Fruit fly (Drosophila melanogaster) whole organism, embryonic: ENCODE results near the gene CG33702.

Experiments used
- Awh ChIP-seq: fragments of 200-800 bp; sonication (Bioruptor generic); IDR thresholded peaks from 2 replicates; pipeline ENCODE4, ENCODE4 v1.3.6; 2022; ENCODE audit warnings: missing biosample characterization, missing genetic modification characterization
- CG10431 ChIP-seq: fragments of 200-800 bp; sonication (Bioruptor generic); optimal IDR thresholded peaks from 3 replicates; lab custom pipeline; 2018; ENCODE audit warnings: missing biosample characterization, mild to moderate bottlenecking, missing genetic modification characterization
- CG10543 ChIP-seq: fragments of 200-800 bp; sonication (Bioruptor generic); optimal IDR thresholded peaks from 3 replicates; lab custom pipeline; 2017; ENCODE audit warnings: missing biosample characterization, mild to moderate bottlenecking, missing genetic modification characterization, moderate library complexity
- CG10654 ChIP-seq: fragments of 200-800 bp; sonication (Bioruptor generic); optimal IDR thresholded peaks from 2 replicates; lab custom pipeline; 2016; ENCODE audit warnings: missing biosample characterization, missing genetic modification characterization
- CG11504 ChIP-seq: fragments of 200-800 bp; sonication (Bioruptor generic); optimal IDR thresholded peaks from 3 replicates; lab custom pipeline; 2019; ENCODE audit warnings: missing biosample characterization, mild to moderate bottlenecking, missing genetic modification characterization, moderate library complexity
- CG13424 ChIP-seq: fragments of 200-800 bp; sonication (Bioruptor generic); optimal IDR thresholded peaks from 2 replicates; lab custom pipeline; 2019; ENCODE audit warnings: missing biosample characterization, mild to moderate bottlenecking, missing genetic modification characterization, moderate library complexity
- CG15269 ChIP-seq: fragments of 200-800 bp; sonication (Bioruptor generic); optimal IDR thresholded peaks from 2 replicates; lab custom pipeline; 2018; ENCODE audit warnings: missing biosample characterization, mild to moderate bottlenecking, missing genetic modification characterization, moderate library complexity
- CG15696 ChIP-seq: fragments of 200-800 bp; sonication (Bioruptor generic); optimal IDR thresholded peaks from 2 replicates; lab custom pipeline; 2019; ENCODE audit warnings: missing biosample characterization, mild to moderate bottlenecking, missing genetic modification characterization, moderate library complexity
- CG17385 ChIP-seq: fragments of 200-800 bp; sonication (Bioruptor generic); optimal IDR thresholded peaks from 3 replicates; lab custom pipeline; 2018; ENCODE audit warnings: missing biosample characterization, mild to moderate bottlenecking, missing genetic modification characterization
- CG31441 ChIP-seq: fragments of 200-800 bp; sonication (Bioruptor generic); IDR thresholded peaks from 2 replicates; pipeline ENCODE4 v1.3.6; 2022; ENCODE audit warnings: missing biosample characterization, missing genetic modification characterization
- CG33213 ChIP-seq: fragments of 200-800 bp; sonication (Bioruptor generic); optimal IDR thresholded peaks from 3 replicates; lab custom pipeline; 2016; ENCODE audit warnings: missing biosample characterization, missing genetic modification characterization
- CG3407 ChIP-seq: fragments of 200-800 bp; sonication (Bioruptor generic); optimal IDR thresholded peaks from 2 replicates; lab custom pipeline; 2018; ENCODE audit warnings: missing biosample characterization, mild to moderate bottlenecking, missing genetic modification characterization
- CG6683 ChIP-seq: fragments of 200-800 bp; sonication (Bioruptor generic); optimal IDR thresholded peaks from 2 replicates; lab custom pipeline; 2017; ENCODE audit warnings: missing biosample characterization, mild to moderate bottlenecking, missing genetic modification characterization, missing genetic modification reagents
- CG6854 ChIP-seq: fragments of 200-800 bp; sonication (Bioruptor generic); optimal IDR thresholded peaks from 3 replicates; lab custom pipeline; 2017; ENCODE audit warnings: missing biosample characterization, mild to moderate bottlenecking, missing genetic modification characterization
- CG8281 ChIP-seq: fragments of 200-800 bp; sonication (Bioruptor generic); optimal IDR thresholded peaks from 2 replicates; lab custom pipeline; 2018; ENCODE audit warnings: missing biosample characterization, mild to moderate bottlenecking, missing genetic modification characterization, moderate library complexity
- CG8359 ChIP-seq: fragments of 200-800 bp; sonication (Bioruptor generic); optimal IDR thresholded peaks from 2 replicates; lab custom pipeline; 2017; ENCODE audit warnings: missing biosample characterization, mild to moderate bottlenecking, missing genetic modification characterization, borderline replicate concordance
- CG8924 ChIP-seq: fragments of 200-800 bp; optimal IDR thresholded peaks from 3 replicates; lab custom pipeline; 2019; ENCODE audit warnings: missing biosample characterization, mild to moderate bottlenecking, missing genetic modification characterization, moderate library complexity
- CG9727 ChIP-seq: fragments of 200-800 bp; sonication (Bioruptor generic); optimal IDR thresholded peaks from 3 replicates; lab custom pipeline; 2017; ENCODE audit warnings: missing biosample characterization, mild to moderate bottlenecking, missing genetic modification characterization
- CG9817 ChIP-seq: fragments of 200-800 bp; sonication (Bioruptor generic); optimal IDR thresholded peaks from 2 replicates; lab custom pipeline; 2018; ENCODE audit warnings: missing biosample characterization, mild to moderate bottlenecking, missing genetic modification characterization, moderate library complexity
- Dek ChIP-seq: fragments of 200-800 bp; sonication (Bioruptor generic); optimal IDR thresholded peaks from 3 replicates; lab custom pipeline; 2019; ENCODE audit warnings: missing biosample characterization, mild to moderate bottlenecking, missing genetic modification characterization, moderate library complexity
- GATAe ChIP-seq: fragments of 200-800 bp; sonication (Bioruptor generic); conservative IDR thresholded peaks from 2 replicates; pipeline ENCODE4 v1.3.6; 2022; ENCODE audit warnings: missing biosample characterization, missing genetic modification characterization
- Gsc ChIP-seq: fragments of 200-800 bp; sonication (Bioruptor generic); IDR thresholded peaks from 2 replicates; pipeline ENCODE4 v1.3.6; 2022; ENCODE audit warnings: missing biosample characterization, missing genetic modification characterization
- Hr39 ChIP-seq: fragments of >200 bp; optimal IDR thresholded peaks from 2 replicates; lab custom pipeline; 2017
- Jarid2 ChIP-seq: fragments of 200-800 bp; sonication (Bioruptor generic); optimal IDR thresholded peaks from 3 replicates; lab custom pipeline; 2017; ENCODE audit warnings: mild to moderate bottlenecking, missing biosample characterization, missing genetic modification reagents, missing genetic modification characterization
- MESR4 ChIP-seq: fragments of 200-800 bp; sonication (Bioruptor generic); optimal IDR thresholded peaks from 2 replicates; lab custom pipeline; 2018; ENCODE audit warnings: missing biosample characterization, mild to moderate bottlenecking, missing genetic modification characterization, moderate library complexity
- Myb ChIP-seq: fragments of 200-800 bp; sonication (Bioruptor generic); optimal IDR thresholded peaks from 2 replicates; lab custom pipeline; 2016; ENCODE audit warnings: missing biosample characterization, missing genetic modification characterization
- Ptx1 ChIP-seq: fragments of 200-800 bp; sonication (Bioruptor generic); IDR thresholded peaks from 2 replicates; pipeline ENCODE4 v1.3.6; 2022; ENCODE audit warnings: missing biosample characterization, missing genetic modification characterization
- Ravus ChIP-seq: fragments of 200-800 bp; sonication (Bioruptor generic); IDR thresholded peaks from 2 replicates; pipeline ENCODE4 v1.3.6; 2022; ENCODE audit warnings: missing biosample characterization, missing genetic modification characterization
- Rx ChIP-seq: fragments of 200-800 bp; sonication (Bioruptor generic); IDR thresholded peaks from 2 replicates; pipeline ENCODE4 v1.3.6; 2022; ENCODE audit warnings: missing biosample characterization, missing genetic modification characterization
- Sin3A ChIP-seq: fragments of >200 bp; optimal IDR thresholded peaks from 2 replicates; lab custom pipeline; 2018
- Sry-δ ChIP-seq: fragments of 200-800 bp; sonication (Bioruptor generic); optimal IDR thresholded peaks from 2 replicates; lab custom pipeline; 2016; ENCODE audit warnings: missing biosample characterization, missing genetic modification characterization
- corto ChIP-seq: fragments of 200-800 bp; sonication (Bioruptor generic); optimal IDR thresholded peaks from 2 replicates; lab custom pipeline; 2016; ENCODE audit warnings: missing biosample characterization, mild to moderate bottlenecking, missing genetic modification characterization, moderate library complexity
- cwo ChIP-seq: fragments of 200-800 bp; sonication (Bioruptor generic); optimal IDR thresholded peaks from 3 replicates; lab custom pipeline; 2017; ENCODE audit warnings: missing biosample characterization, missing genetic modification characterization, mild to moderate bottlenecking, moderate library complexity, missing genetic modification reagents
- dimm ChIP-seq: fragments of 200-800 bp; sonication (Bioruptor generic); IDR thresholded peaks from 2 replicates; pipeline ENCODE4 v1.3.6; 2022; ENCODE audit warnings: missing biosample characterization, missing genetic modification characterization
- dmrt99B ChIP-seq: fragments of 200-800 bp; sonication (Bioruptor generic); optimal IDR thresholded peaks from 2 replicates; lab custom pipeline; 2018; ENCODE audit warnings: missing biosample characterization, mild to moderate bottlenecking, missing genetic modification characterization, moderate library complexity
- fd96Cb ChIP-seq: fragments of 200-800 bp; sonication (Bioruptor generic); optimal IDR thresholded peaks from 2 replicates; lab custom pipeline; 2018; ENCODE audit warnings: missing biosample characterization, mild to moderate bottlenecking, missing genetic modification characterization, moderate library complexity
- fru ChIP-seq: fragments of >200 bp; optimal IDR thresholded peaks from 2 replicates; lab custom pipeline; 2017
- gcm ChIP-seq: fragments of 200-800 bp; sonication (Bioruptor generic); optimal IDR thresholded peaks from 2 replicates; lab custom pipeline; 2019; ENCODE audit warnings: missing biosample characterization, mild to moderate bottlenecking, missing genetic modification characterization, moderate library complexity
- gsb ChIP-seq: fragments of 200-800 bp; sonication (Bioruptor generic); IDR thresholded peaks from 2 replicates; pipeline ENCODE4 v1.3.6; 2022; ENCODE audit warnings: missing biosample characterization, missing genetic modification characterization
- jing ChIP-seq: fragments of 200-800 bp; sonication (Bioruptor generic); optimal IDR thresholded peaks from 2 replicates; lab custom pipeline; 2018; ENCODE audit warnings: missing biosample characterization, mild to moderate bottlenecking, missing genetic modification characterization
- lola ChIP-seq, 3 experiments: fragments of >200 bp in 2 of 3; fragments of 200-800 bp in 1 of 3; sonication (Bioruptor generic) in 1 of 3; optimal IDR thresholded peaks; 2 replicates each; lab custom pipeline; 2017 to 2019; ENCODE audit warnings: missing biosample characterization in 3 of 3, missing genetic modification characterization in 3 of 3, mild to moderate bottlenecking in 1 of 3, moderate library complexity in 1 of 3
- pan ChIP-seq, 4 experiments: fragments of >200 bp in 3 of 4; fragments of 200-800 bp in 1 of 4; sonication (Bioruptor generic) in 1 of 4; optimal IDR thresholded peaks in 3 of 4; IDR thresholded peaks in 1 of 4; 2 replicates each; pipeline versions ENCODE4 v1.3.6 to Lab custom; 2017 to 2022; ENCODE audit warnings: missing biosample characterization in 2 of 4, missing genetic modification characterization in 2 of 4, mixed read lengths in 1 of 4
- pnt ChIP-seq: fragments of 200-800 bp; sonication (Bioruptor generic); optimal IDR thresholded peaks from 3 replicates; lab custom pipeline; 2016; ENCODE audit warnings: missing biosample characterization, missing genetic modification characterization
- pzg ChIP-seq: fragments of 200-800 bp; sonication (Bioruptor generic); optimal IDR thresholded peaks from 3 replicates; lab custom pipeline; 2018; ENCODE audit warnings: missing biosample characterization, mild to moderate bottlenecking, missing genetic modification characterization, moderate library complexity
- ranshi ChIP-seq: fragments of 200-800 bp; sonication (Bioruptor generic); IDR thresholded peaks from 2 replicates; pipeline ENCODE4 v1.3.6; 2022; ENCODE audit warnings: missing biosample characterization, missing genetic modification characterization
- scrt ChIP-seq: fragments of 200-800 bp; sonication (Bioruptor generic); optimal IDR thresholded peaks from 2 replicates; lab custom pipeline; 2018; ENCODE audit warnings: missing biosample characterization, mild to moderate bottlenecking, missing genetic modification characterization, moderate library complexity
- sens ChIP-seq: fragments of 200-800 bp; sonication (Bioruptor generic); peaks from one replicate; lab custom pipeline; 2016; ENCODE audit warnings: missing biosample characterization, missing genetic modification characterization
- trh ChIP-seq: fragments of 200-800 bp; sonication (Bioruptor generic); optimal IDR thresholded peaks from 2 replicates; lab custom pipeline; 2016; ENCODE audit warnings: missing biosample characterization, missing genetic modification characterization
- tx ChIP-seq: fragments of 200-800 bp; sonication (Bioruptor generic); optimal IDR thresholded peaks from 2 replicates; lab custom pipeline; 2016; ENCODE audit warnings: missing biosample characterization, missing genetic modification characterization
- unpg ChIP-seq: fragments of 200-800 bp; sonication (Bioruptor generic); optimal IDR thresholded peaks from 3 replicates; lab custom pipeline; 2018; ENCODE audit warnings: missing biosample characterization, mild to moderate bottlenecking, missing genetic modification characterization, moderate library complexity
- wek ChIP-seq: fragments of 200-800 bp; sonication (Bioruptor generic); optimal IDR thresholded peaks from 3 replicates; lab custom pipeline; 2018; ENCODE audit warnings: missing biosample characterization, mild to moderate bottlenecking, missing genetic modification characterization, moderate library complexity

CG33702 gene

dm6 chr3L:9508653-9509036 is 4.6 kb downstream of the CG33702 start (continued):
- no peak for TF ChIP-seq corto (GFP tag; lab: Kevin White, UChicago)
- peak; percentile 0 for TF ChIP-seq trh (GFP tag; lab: Kevin White, UChicago)
- no peak for TF ChIP-seq sens (GFP tag; lab: Kevin White, UChicago)
- no peak for TF ChIP-seq pnt (GFP tag; lab: Kevin White, UChicago)
- TF ChIP-seq pzg (GFP tag; lab: Kevin White, UChicago) = no peak
- TF ChIP-seq Ravus (GFP tag; lab: Robert Waterston, UW) = no peak
- TF ChIP-seq CG15269 (tag; lab: Kevin White, UChicago) = peak; percentile 70
- TF ChIP-seq GATAe (GFP tag; lab: Robert Waterston, UW) = no peak
- TF ChIP-seq ranshi = peak; percentile 7; the same call in 1 of the 2 replicates
- peak; percentile 67 for TF ChIP-seq fd96Cb (tag; lab: Kevin White, UChicago)
- peak; percentile 50 for TF ChIP-seq CG17385 (GFP tag; lab: Kevin White, UChicago)
- no peak for TF ChIP-seq CG8281
- TF ChIP-seq CG6854 (GFP tag; lab: Kevin White, UChicago) = no peak
- TF ChIP-seq Gsc (GFP tag; lab: Robert Waterston, UW) = no peak
- TF ChIP-seq cwo (GFP tag; lab: Kevin White, UChicago) = peak; percentile 53
- TF ChIP-seq CG10543 (GFP tag; lab: Kevin White, UChicago) = no peak
- no peak for TF ChIP-seq Myb (GFP tag; lab: Kevin White, UChicago)
- TF ChIP-seq MESR4 (GFP tag; lab: Kevin White, UChicago) = no peak
- TF ChIP-seq unpg (GFP tag; lab: Kevin White, UChicago) = peak; percentile 75
- no peak for TF ChIP-seq Hr39
- TF ChIP-seq CG3407 (GFP tag; lab: Kevin White, UChicago) = peak; percentile 61
- TF ChIP-seq CG8359 (GFP tag; lab: Kevin White, UChicago) = no peak
- TF ChIP-seq CG9817 = peak; percentile 43
- TF ChIP-seq Jarid2 (GFP tag; lab: Kevin White, UChicago) = peak; percentile 0
- TF ChIP-seq Rx (GFP tag; lab: Robert Waterston, UW) = 0 out of 2 replicates have a peak, but pooled peaks have one; percentile 14
- TF ChIP-seq tx = no peak
- peak; percentile 15 for TF ChIP-seq CG15696
- peak; percentile 80 for TF ChIP-seq CG11504 (tag; lab: Kevin White, UChicago)
- TF ChIP-seq CG6683 (GFP tag; lab: Kevin White, UChicago) = peak; percentile 1
- peak; percentile 74 for TF ChIP-seq CG31441
- TF ChIP-seq lola (GFP tag; optimal IDR thresholded peaks at IDR 0.05; lab: Kevin White, UChicago) = peak in 1 of 3 experiments; percentile 61
- TF ChIP-seq CG13424 (tag; lab: Kevin White, UChicago) = peak; percentile 52
- peak; percentile 54 for TF ChIP-seq Dek (tag; lab: Kevin White, UChicago)
- TF ChIP-seq gsb (GFP tag; lab: Robert Waterston, UW) = no peak
- TF ChIP-seq jing (GFP tag; lab: Kevin White, UChicago) = no peak
- no peak for TF ChIP-seq Sry-δ (GFP tag; lab: Kevin White, UChicago)
- TF ChIP-seq CG8924 (tag; lab: Kevin White, UChicago) = peak; percentile 68
- peak; percentile 54; the same call in 1 of the 2 replicates for TF ChIP-seq Ptx1 (GFP tag; lab: Robert Waterston, UW)
- TF ChIP-seq CG10654 (GFP tag; lab: Kevin White, UChicago) = no peak
- peak; percentile 80 for TF ChIP-seq dmrt99B
- TF ChIP-seq Sin3A (lab: Kevin White, UChicago) = no peak
- no peak for TF ChIP-seq dimm (GFP tag; lab: Robert Waterston, UW)
- TF ChIP-seq gcm = peak; percentile 73
- no peak for TF ChIP-seq CG10431 (GFP tag; lab: Kevin White, UChicago)
- no peak for TF ChIP-seq Awh (GFP tag; lab: Robert Waterston, UW)
- TF ChIP-seq scrt (GFP tag; lab: Kevin White, UChicago) = peak; percentile 31
- no peak for TF ChIP-seq fru (lab: Kevin White, UChicago)
- no peak for TF ChIP-seq CG33213 (GFP tag; lab: Kevin White, UChicago)
- TF ChIP-seq wek = peak; percentile 16
- peak; percentile 63 for TF ChIP-seq CG9727 (GFP tag; lab: Kevin White, UChicago)
- TF ChIP-seq pan (optimal IDR thresholded peaks at IDR 0.05; lab: Kevin White, UChicago) = peak in 1 of 2 experiments; percentile 29
- peak in 1 of 2 experiments; percentile 28 for TF ChIP-seq pan (GFP tag; optimal IDR thresholded peaks at IDR 0.05 in 1 of 2, IDR thresholded peaks at IDR 0.05 in 1 of 2)
